Fruit fly (Drosophila melanogaster) Kc167 (cell line): ENCODE data around the gene CG4586.

Source experiments
- Myc ChIP-seq: fragments of >200 bp; optimal IDR thresholded peaks from 2 replicates; lab custom pipeline; 2017; ENCODE audit warnings: missing external identifiers
- Sin3A ChIP-seq: fragments of >200 bp; optimal IDR thresholded peaks from 2 replicates; lab custom pipeline; 2018; ENCODE audit warnings: missing external identifiers
- h ChIP-seq: fragments of >200 bp; optimal IDR thresholded peaks from 3 replicates; lab custom pipeline; 2018; ENCODE audit warnings: missing external identifiers
- insv ChIP-seq: fragments of >200 bp; optimal IDR thresholded peaks from 3 replicates; lab custom pipeline; 2018; ENCODE audit warnings: missing external identifiers
- psq ChIP-seq: fragments of >200 bp; optimal IDR thresholded peaks from 2 replicates; lab custom pipeline; 2017; ENCODE audit warnings: missing external identifiers
- ttk ChIP-seq: sonication (Bioruptor generic); optimal IDR thresholded peaks from 2 replicates; lab custom pipeline; 2017; ENCODE audit warnings: missing external identifiers

The CG4586 gene

DNA sequence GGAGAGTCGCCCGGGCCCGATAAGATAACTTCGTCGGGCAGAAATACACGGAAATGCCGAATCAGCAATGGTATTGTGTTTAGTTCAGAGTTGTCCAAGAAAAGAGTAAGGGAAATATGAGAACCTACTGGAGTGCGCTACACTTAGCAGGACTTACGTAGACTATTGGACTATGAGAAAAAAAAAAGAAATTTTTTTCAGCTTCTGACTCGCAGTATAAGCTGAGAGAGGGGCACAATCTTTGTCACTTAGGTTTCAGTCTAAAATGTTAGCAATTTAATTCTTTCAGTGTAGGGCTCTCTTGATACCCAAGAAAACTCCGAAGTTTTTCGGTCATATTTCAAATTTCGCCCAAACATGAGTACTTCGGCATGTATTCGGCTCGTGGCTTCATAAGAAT, 24.0 kb downstream of the CG4586 start:
- TF ChIP-seq Myc (lab: Kevin White, UChicago), result no peak
- TF ChIP-seq h (lab: Kevin White, UChicago), result no peak
- TF ChIP-seq psq (lab: Kevin White, UChicago), result no peak
- no peak for TF ChIP-seq ttk
- TF ChIP-seq Sin3A (lab: Kevin White, UChicago), result no peak
- TF ChIP-seq insv (lab: Kevin White, UChicago), result no peak

DNA sequence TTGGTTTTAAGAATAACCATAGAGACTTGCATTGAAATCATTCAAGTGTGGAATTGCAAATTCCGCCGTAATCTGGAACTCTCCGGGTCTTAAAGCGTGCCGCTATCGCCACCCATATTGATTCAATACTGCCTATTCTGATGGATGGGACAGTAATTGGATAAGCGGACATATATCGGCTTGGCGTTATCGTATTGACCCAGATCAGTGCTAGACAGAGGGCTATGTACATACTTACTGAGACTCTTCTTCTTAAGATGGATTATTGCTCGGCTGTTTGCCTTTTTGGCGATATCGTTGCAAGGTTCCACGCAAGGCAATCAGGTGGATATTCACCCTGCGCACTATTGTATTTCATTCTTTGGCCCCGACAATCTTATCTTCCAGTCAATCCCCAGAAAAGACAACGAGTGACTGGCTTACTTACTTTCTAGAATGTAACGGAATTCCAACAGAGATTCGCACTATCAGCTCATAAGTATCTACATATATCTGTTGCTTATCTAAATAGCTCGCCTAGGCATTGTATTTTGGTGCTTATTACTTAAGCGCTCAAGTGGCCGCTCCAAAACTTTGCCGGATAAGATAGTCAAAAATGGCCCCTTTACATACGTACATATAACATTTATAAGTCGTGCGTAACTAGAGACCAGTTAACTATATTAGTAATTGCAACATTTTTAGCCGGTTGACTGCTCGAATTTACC, 24.9 kb downstream of the CG4586 start:
- TF ChIP-seq Myc (lab: Kevin White, UChicago) (no peak), ttk (no peak), psq (lab: Kevin White, UChicago) (no peak), h (lab: Kevin White, UChicago) (no peak), insv (lab: Kevin White, UChicago) (no peak), Sin3A (lab: Kevin White, UChicago) (no peak)

DNA sequence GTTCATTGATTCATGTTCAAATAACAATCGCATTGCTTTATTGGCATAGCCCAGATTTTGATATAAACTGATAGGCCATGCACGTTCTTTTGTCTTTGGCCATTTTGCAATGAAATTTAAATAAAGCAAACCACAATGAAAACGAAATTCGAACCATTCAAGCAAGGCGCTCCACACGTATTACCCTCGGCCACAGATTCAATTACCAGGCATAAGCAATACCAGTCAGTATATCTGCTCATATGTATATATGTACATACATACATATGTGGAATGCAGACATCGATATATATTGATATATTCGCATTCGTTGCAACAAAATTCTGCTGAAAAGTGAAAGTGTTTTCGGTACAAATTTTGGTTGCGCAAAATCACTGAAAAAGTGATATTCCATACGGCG, 25.5 kb downstream of the CG4586 start:
- no peak for TF ChIP-seq psq (lab: Kevin White, UChicago)
- TF ChIP-seq h (lab: Kevin White, UChicago), result no peak
- TF ChIP-seq insv (lab: Kevin White, UChicago), result no peak
- no peak for TF ChIP-seq Sin3A (lab: Kevin White, UChicago)
- TF ChIP-seq Myc (lab: Kevin White, UChicago), result no peak
- TF ChIP-seq ttk, result no peak

DNA sequence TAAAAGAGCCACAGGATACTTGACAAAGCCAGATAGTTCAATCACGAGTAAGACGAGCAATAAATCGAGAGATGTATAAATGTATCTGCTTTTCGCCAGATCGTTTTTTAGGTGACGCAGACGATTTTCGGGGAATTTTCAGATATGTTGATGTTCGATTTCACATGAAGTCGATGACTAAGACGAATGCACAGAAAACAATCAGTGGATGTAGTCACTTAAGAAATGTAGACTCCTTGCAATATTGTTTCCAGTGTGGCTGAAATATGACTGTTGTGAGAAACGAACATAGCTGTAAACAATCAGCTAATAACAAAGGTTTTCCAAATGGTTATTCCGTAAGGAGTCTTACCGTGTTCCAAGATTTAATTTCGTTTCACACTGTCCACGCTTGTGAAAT, 26.4 kb downstream of the CG4586 start:
- TF ChIP-seq insv (lab: Kevin White, UChicago), result no peak
- TF ChIP-seq h (lab: Kevin White, UChicago), result no peak
- TF ChIP-seq psq (lab: Kevin White, UChicago), result no peak
- no peak for TF ChIP-seq ttk
- TF ChIP-seq Myc (lab: Kevin White, UChicago), result no peak
- TF ChIP-seq Sin3A (lab: Kevin White, UChicago), result no peak

- TF ChIP-seq psq (lab: Kevin White, UChicago) (no peak), Sin3A (lab: Kevin White, UChicago) (no peak), h (lab: Kevin White, UChicago) (no peak), Myc (lab: Kevin White, UChicago) (no peak), ttk (no peak), insv (lab: Kevin White, UChicago) (no peak)
Observed at dm6 chrX:6996965-6997652, 27.4 kb downstream of the CG4586 start.

dm6 chrX:6997653-6998491, 28.2 kb downstream of the CG4586 start:
- TF ChIP-seq Sin3A (lab: Kevin White, UChicago) (no peak), ttk (no peak), insv (lab: Kevin White, UChicago) (no peak), h (lab: Kevin White, UChicago) (no peak), psq (lab: Kevin White, UChicago) (no peak)

DNA sequence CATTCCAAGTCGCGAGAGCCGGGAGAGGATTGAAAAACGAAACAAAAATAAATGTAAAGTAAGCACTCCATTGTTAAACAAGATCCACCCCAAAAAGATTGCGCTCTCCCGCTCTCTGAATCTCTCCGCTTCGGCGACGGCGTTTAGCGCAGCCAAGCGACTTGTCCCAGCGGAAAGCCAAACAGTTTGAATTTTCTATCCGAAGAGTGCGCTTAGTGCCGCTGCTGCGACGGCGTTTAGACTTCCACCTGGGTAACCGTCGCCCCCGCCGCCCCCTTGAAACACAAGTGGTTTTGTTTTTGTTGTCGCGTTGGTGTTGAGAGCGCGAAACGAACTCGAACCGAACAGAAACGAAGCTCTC, 28.8 kb downstream of the CG4586 start, which contains the start of gene Inx2:
TSS of gene Inx2 (plus strand) at position 181 of the 361 bp plus-strand sequence.
- no peak for TF ChIP-seq h (lab: Kevin White, UChicago)
- no peak for TF ChIP-seq psq (lab: Kevin White, UChicago)
- TF ChIP-seq ttk, result no peak
- TF ChIP-seq insv (lab: Kevin White, UChicago), result no peak
- TF ChIP-seq Myc (lab: Kevin White, UChicago), result no peak
- no peak for TF ChIP-seq Sin3A (lab: Kevin White, UChicago)

- TF ChIP-seq insv (lab: Kevin White, UChicago), result no peak
Observed at dm6 chrX:7000444-7001134, 30.9 kb downstream of the CG4586 start.

DNA sequence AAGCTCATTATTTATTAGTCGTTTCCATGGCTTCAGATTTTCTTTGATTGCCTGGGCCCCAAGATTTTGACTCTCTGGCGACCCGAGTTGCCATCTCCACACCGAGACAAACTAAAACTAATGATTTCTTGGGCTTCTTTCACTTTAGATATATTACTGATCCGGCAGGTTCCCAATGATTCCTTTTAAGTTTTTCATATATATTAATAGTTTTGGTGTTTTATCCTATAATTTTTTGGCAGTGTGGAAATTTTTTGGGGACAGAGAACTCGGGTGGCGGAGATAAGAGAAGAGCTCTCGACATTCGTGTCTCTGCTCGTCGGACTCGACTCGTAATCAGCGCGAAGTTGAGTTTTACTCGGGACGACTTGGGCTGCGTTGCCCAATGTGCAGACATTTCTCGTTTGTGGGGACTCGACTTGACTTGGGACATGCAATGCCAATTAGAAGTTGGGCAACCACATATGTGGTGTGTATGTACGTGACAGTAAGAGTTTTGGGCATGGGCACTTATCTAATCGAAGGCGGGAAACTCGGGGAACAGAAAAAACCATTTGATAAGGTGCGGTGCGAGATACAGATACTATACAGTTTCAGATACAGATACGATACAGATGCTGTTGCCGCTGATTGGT, 31.5 kb downstream of the CG4586 start:
- TF ChIP-seq ttk, result no peak
- TF ChIP-seq h (lab: Kevin White, UChicago), result no peak
- no peak for TF ChIP-seq Sin3A (lab: Kevin White, UChicago)
- no peak for TF ChIP-seq psq (lab: Kevin White, UChicago)
- no peak for TF ChIP-seq insv (lab: Kevin White, UChicago)
- TF ChIP-seq Myc (lab: Kevin White, UChicago), result no peak

- no peak for TF ChIP-seq Myc (lab: Kevin White, UChicago)
- no peak for TF ChIP-seq Sin3A (lab: Kevin White, UChicago)
- TF ChIP-seq insv (lab: Kevin White, UChicago), result no peak
Observed at dm6 chrX:7004101-7004700, 34.5 kb downstream of the CG4586 start.
